Worm (Caenorhabditis elegans) whole organism, L3 larva: Measurements from ENCODE around the gene W03C9.2.

Source experiments
- ceh-82 ChIP-seq: fragments of 150-350 bp; optimal IDR thresholded peaks from 2 replicates; lab custom pipeline; 2014; ENCODE audit warnings: missing biosample characterization, missing genetic modification characterization
- daf-12 ChIP-seq: fragments of 150-350 bp; optimal IDR thresholded peaks from 2 replicates; lab custom pipeline; 2014; ENCODE audit warnings: missing biosample characterization, missing genetic modification reagents, missing genetic modification characterization
- elt-2 ChIP-seq: sonication (generic microtip); optimal IDR thresholded peaks from 2 replicates; lab custom pipeline; 2016; ENCODE audit warnings: missing genetic modification reagents, mild to moderate bottlenecking, missing genetic modification characterization, missing compliant biosample characterization
- elt-3 ChIP-seq, 3 experiments: fragments of 150-350 bp in 1 of 3; sonication (generic microtip) in 2 of 3; optimal IDR thresholded peaks; 2 replicates in 2 of 3; 4 replicates in 1 of 3; lab custom pipeline; 2014 to 2017; ENCODE audit warnings: missing biosample characterization in 3 of 3, missing genetic modification characterization in 3 of 3
- fos-1 ChIP-seq: fragments of 150-350 bp; optimal IDR thresholded peaks from 2 replicates; lab custom pipeline; 2014; ENCODE audit warnings: missing biosample characterization, missing genetic modification characterization
- lin-39 ChIP-seq: fragments of 150-350 bp; optimal IDR thresholded peaks from 2 replicates; lab custom pipeline; 2018; ENCODE audit warnings: missing biosample characterization, missing genetic modification reagents, missing genetic modification characterization
- mdl-1 ChIP-seq: fragments of 150-350 bp; optimal IDR thresholded peaks from 2 replicates; lab custom pipeline; 2014; ENCODE audit warnings: missing biosample characterization, missing genetic modification characterization
- pha-4 ChIP-seq: fragments of 150-350 bp; optimal IDR thresholded peaks from 2 replicates; lab custom pipeline; 2014; ENCODE audit warnings: missing biosample characterization, missing genetic modification reagents, missing genetic modification characterization
- sea-2 ChIP-seq: fragments of 150-350 bp; sonication (generic microtip); optimal IDR thresholded peaks from 4 replicates; lab custom pipeline; 2014; ENCODE audit warnings: missing biosample characterization, missing genetic modification reagents, missing genetic modification characterization
- snpc-4 ChIP-seq: fragments of 150-350 bp; optimal IDR thresholded peaks from 2 replicates; lab custom pipeline; 2014; ENCODE audit warnings: missing biosample characterization, missing genetic modification characterization
- unc-39 ChIP-seq: sonication (generic microtip); optimal IDR thresholded peaks from 4 replicates; lab custom pipeline; 2017; ENCODE audit warnings: missing biosample characterization, missing genetic modification characterization
- unc-62 ChIP-seq: fragments of 150-350 bp; sonication (generic microtip); optimal IDR thresholded peaks from 4 replicates; lab custom pipeline; 2014; ENCODE audit warnings: missing biosample characterization, missing genetic modification reagents, missing genetic modification characterization
- ztf-11 ChIP-seq: fragments of 150-350 bp; optimal IDR thresholded peaks from 2 replicates; lab custom pipeline; 2014; ENCODE audit warnings: missing biosample characterization, missing genetic modification characterization

- TF ChIP-seq sea-2 (GFP tag; lab: Kevin White, UChicago) (no peak), ceh-82 (no peak), daf-12 (tag; lab: Kevin White, UChicago) (no peak), unc-39 (no peak), elt-3 (tag; optimal IDR thresholded peaks at IDR 0.05; lab: Kevin White, UChicago) (no peak), ztf-11 (tag; lab: Kevin White, UChicago) (no peak), elt-2 (tag; lab: Kevin White, UChicago) (no peak), snpc-4 (tag; lab: Kevin White, UChicago) (no peak), mdl-1 (no peak), pha-4 (no peak), unc-62 (GFP tag; lab: Kevin White, UChicago) (no peak), fos-1 (tag; lab: Kevin White, UChicago) (no peak), lin-39 (tag; lab: Kevin White, UChicago) (no peak)
Observed at ce11 chrII:11928752-11929151, 33.4 kb upstream of the W03C9.2 start.
